Fruit fly (Drosophila melanogaster) whole organism, embryonic: ENCODE results near the gene Ssu72.
A peak's percentile ranks its signal among the peaks of the same experiment; 100 is the strongest.

Experiments
- Atf3 ChIP-seq: fragments of 200-800 bp; sonication (Bioruptor generic); optimal IDR thresholded peaks from 3 replicates; lab custom pipeline; 2016; ENCODE audit warnings: missing biosample characterization, missing genetic modification characterization
- Bdp1 ChIP-seq: fragments of 200-800 bp; sonication (Bioruptor generic); optimal IDR thresholded peaks from 3 replicates; lab custom pipeline; 2016; ENCODE audit warnings: missing biosample characterization, missing genetic modification characterization
- CG10209 ChIP-seq: fragments of 200-800 bp; sonication (Bioruptor generic); optimal IDR thresholded peaks from 3 replicates; lab custom pipeline; 2017; ENCODE audit warnings: missing biosample characterization, mild to moderate bottlenecking, missing genetic modification characterization, missing genetic modification reagents
- CG10274 ChIP-seq: fragments of 200-800 bp; sonication (Bioruptor generic); optimal IDR thresholded peaks from 3 replicates; lab custom pipeline; 2017; ENCODE audit warnings: missing biosample characterization, mild to moderate bottlenecking, missing genetic modification characterization
- CG11085 ChIP-seq: fragments of 200-800 bp; sonication (Bioruptor generic); IDR thresholded peaks from 2 replicates; pipeline ENCODE4 v1.3.6; 2022; ENCODE audit warnings: missing biosample characterization, missing genetic modification characterization
- CG11723 ChIP-seq: fragments of 200-800 bp; sonication (Bioruptor generic); optimal IDR thresholded peaks from 2 replicates; lab custom pipeline; 2017; ENCODE audit warnings: missing biosample characterization, mild to moderate bottlenecking, missing genetic modification characterization
- CG12071 ChIP-seq: fragments of 200-800 bp; sonication (Bioruptor generic); optimal IDR thresholded peaks from 3 replicates; lab custom pipeline; 2018; ENCODE audit warnings: missing biosample characterization, mild to moderate bottlenecking, missing genetic modification characterization
- CG12104 ChIP-seq: fragments of 200-800 bp; sonication (Bioruptor generic); optimal IDR thresholded peaks from 3 replicates; lab custom pipeline; 2016; ENCODE audit warnings: missing biosample characterization, missing genetic modification characterization
- CG13894 ChIP-seq: fragments of 200-800 bp; sonication (Bioruptor generic); optimal IDR thresholded peaks from 3 replicates; lab custom pipeline; 2018; ENCODE audit warnings: missing biosample characterization, mild to moderate bottlenecking, missing genetic modification characterization, moderate library complexity
- CG15073 ChIP-seq: fragments of 200-800 bp; sonication (Bioruptor generic); optimal IDR thresholded peaks from 2 replicates; lab custom pipeline; 2016; ENCODE audit warnings: missing biosample characterization, missing genetic modification characterization
- CG17361 ChIP-seq: fragments of 200-800 bp; sonication (Bioruptor generic); IDR thresholded peaks from 3 replicates; pipeline ENCODE4 v1.3.6; 2022; ENCODE audit warnings: missing biosample characterization, missing genetic modification characterization
- CG18011 ChIP-seq: fragments of 200-800 bp; sonication (Bioruptor generic); optimal IDR thresholded peaks from 2 replicates; lab custom pipeline; 2017; ENCODE audit warnings: missing biosample characterization, missing genetic modification characterization, mild to moderate bottlenecking, moderate library complexity, missing genotype
- CG18262 ChIP-seq: fragments of 200-800 bp; optimal IDR thresholded peaks from 3 replicates; lab custom pipeline; 2019; ENCODE audit warnings: missing biosample characterization, mild to moderate bottlenecking, missing genetic modification characterization, moderate library complexity
- CG1832 ChIP-seq: fragments of 200-800 bp; sonication (Bioruptor generic); optimal IDR thresholded peaks from 2 replicates; lab custom pipeline; 2017; ENCODE audit warnings: missing biosample characterization, mild to moderate bottlenecking, missing genetic modification characterization, inconsistent platforms
- CG18764 ChIP-seq: fragments of 200-800 bp; sonication (Bioruptor generic); optimal IDR thresholded peaks from 3 replicates; lab custom pipeline; 2016; ENCODE audit warnings: missing biosample characterization, missing genetic modification characterization
- CG31388 ChIP-seq: fragments of 200-800 bp; sonication (Bioruptor generic); optimal IDR thresholded peaks from 2 replicates; lab custom pipeline; 2016; ENCODE audit warnings: missing biosample characterization, missing genetic modification characterization
- CG3407 ChIP-seq: fragments of 200-800 bp; sonication (Bioruptor generic); optimal IDR thresholded peaks from 2 replicates; lab custom pipeline; 2018; ENCODE audit warnings: missing biosample characterization, mild to moderate bottlenecking, missing genetic modification characterization
- CG4404 ChIP-seq: fragments of 200-800 bp; sonication (Bioruptor generic); IDR thresholded peaks from 2 replicates; pipeline ENCODE4 v1.3.6; 2022; ENCODE audit warnings: missing biosample characterization, missing genetic modification characterization
- CG5180 ChIP-seq: fragments of 200-800 bp; sonication (Bioruptor generic); optimal IDR thresholded peaks from 3 replicates; lab custom pipeline; 2017; ENCODE audit warnings: missing biosample characterization, missing genetic modification characterization, mild to moderate bottlenecking, moderate library complexity, missing genetic modification reagents
- CG9215 ChIP-seq: fragments of 200-800 bp; sonication (Bioruptor generic); IDR thresholded peaks from 2 replicates; pipeline ENCODE4 v1.3.6; 2022; ENCODE audit warnings: missing biosample characterization, missing genetic modification characterization
- Camta ChIP-seq: fragments of 200-800 bp; sonication (Bioruptor generic); optimal IDR thresholded peaks from 2 replicates; lab custom pipeline; 2016; ENCODE audit warnings: missing biosample characterization, missing genetic modification characterization
- Hey ChIP-seq: fragments of 200-800 bp; sonication (Bioruptor generic); optimal IDR thresholded peaks from 3 replicates; lab custom pipeline; 2018; ENCODE audit warnings: missing biosample characterization, mild to moderate bottlenecking, missing genetic modification characterization
- MTF-1 ChIP-seq: fragments of 200-800 bp; sonication (Bioruptor generic); optimal IDR thresholded peaks from 2 replicates; lab custom pipeline; 2018; ENCODE audit warnings: missing biosample characterization, mild to moderate bottlenecking, missing genetic modification characterization, borderline replicate concordance
- Sry-β ChIP-seq: fragments of 200-800 bp; sonication (Bioruptor generic); optimal IDR thresholded peaks from 2 replicates; lab custom pipeline; 2018; ENCODE audit warnings: missing biosample characterization, mild to moderate bottlenecking, missing genetic modification characterization, moderate library complexity
- YL-1 ChIP-seq: fragments of 200-800 bp; sonication (Bioruptor generic); optimal IDR thresholded peaks from 3 replicates; lab custom pipeline; 2017; ENCODE audit warnings: missing biosample characterization, mild to moderate bottlenecking, missing genetic modification characterization
- ato ChIP-seq: fragments of 200-800 bp; sonication (Bioruptor generic); IDR thresholded peaks from 2 replicates; pipeline ENCODE4 v1.3.6; 2022; ENCODE audit warnings: missing biosample characterization, missing genetic modification characterization; ENCODE audit not compliant: partially characterized antibody
- croc ChIP-seq: fragments of 200-800 bp; sonication (Bioruptor generic); conservative IDR thresholded peaks from 3 replicates; pipeline ENCODE4 v1.3.6; 2022; ENCODE audit warnings: missing biosample characterization, missing genetic modification characterization
- dan ChIP-seq: fragments of 200-800 bp; sonication (Bioruptor generic); IDR thresholded peaks from 2 replicates; pipeline ENCODE4 v1.3.6; 2022; ENCODE audit warnings: missing biosample characterization, missing genetic modification characterization
- dmrt99B ChIP-seq: fragments of 200-800 bp; sonication (Bioruptor generic); optimal IDR thresholded peaks from 2 replicates; lab custom pipeline; 2018; ENCODE audit warnings: missing biosample characterization, mild to moderate bottlenecking, missing genetic modification characterization, moderate library complexity
- esg ChIP-seq: fragments of 200-800 bp; sonication (Bioruptor generic); conservative IDR thresholded peaks from 2 replicates; pipeline ENCODE4 v1.3.6; 2022; ENCODE audit warnings: missing biosample characterization, missing genetic modification characterization
- eve ChIP-seq, 2 experiments: fragments of >200 bp; optimal IDR thresholded peaks; 2 replicates each; lab custom pipeline; 2017; ENCODE audit warnings: missing biosample characterization in 2 of 2, missing genetic modification characterization in 2 of 2
- gcm ChIP-seq: fragments of 200-800 bp; sonication (Bioruptor generic); optimal IDR thresholded peaks from 2 replicates; lab custom pipeline; 2019; ENCODE audit warnings: missing biosample characterization, mild to moderate bottlenecking, missing genetic modification characterization, moderate library complexity
- hb ChIP-seq: fragments of 200-800 bp; sonication (Bioruptor generic); IDR thresholded peaks from 3 replicates; pipeline ENCODE4 v1.3.6; 2022; ENCODE audit warnings: missing biosample characterization, missing genetic modification characterization; ENCODE audit not compliant: partially characterized antibody
- hkb ChIP-seq, 2 experiments: fragments of 200-800 bp in 1 of 2; fragments of >200 bp in 1 of 2; sonication (Bioruptor generic) in 1 of 2; IDR thresholded peaks in 1 of 2; optimal IDR thresholded peaks in 1 of 2; 2 replicates each; pipeline versions ENCODE4 v1.3.6 to Lab custom; 2017 to 2022; ENCODE audit warnings: missing biosample characterization in 1 of 2, missing genetic modification characterization in 1 of 2
- hth ChIP-seq: fragments of >200 bp; optimal IDR thresholded peaks from 2 replicates; lab custom pipeline; 2017; ENCODE audit warnings: inconsistent platforms
- mirr ChIP-seq: fragments of 200-800 bp; sonication (Bioruptor generic); optimal IDR thresholded peaks from 3 replicates; lab custom pipeline; 2018; ENCODE audit warnings: missing biosample characterization, mild to moderate bottlenecking, missing genetic modification characterization
- mld ChIP-seq: fragments of 200-800 bp; sonication (Bioruptor generic); IDR thresholded peaks from 3 replicates; pipeline ENCODE4 v1.3.6; 2022; ENCODE audit warnings: missing biosample characterization, missing genetic modification characterization; ENCODE audit not compliant: partially characterized antibody
- nau ChIP-seq: fragments of 200-800 bp; sonication (Bioruptor generic); optimal IDR thresholded peaks from 3 replicates; lab custom pipeline; 2017; ENCODE audit warnings: missing biosample characterization, mild to moderate bottlenecking, missing genetic modification characterization, missing genetic modification reagents
- nmo ChIP-seq: fragments of 200-800 bp; sonication (Bioruptor generic); optimal IDR thresholded peaks from 2 replicates; lab custom pipeline; 2018; ENCODE audit warnings: missing biosample characterization, mild to moderate bottlenecking, missing genetic modification characterization, moderate library complexity
- oc ChIP-seq: fragments of 200-800 bp; sonication (Bioruptor generic); optimal IDR thresholded peaks from 2 replicates; lab custom pipeline; 2018; ENCODE audit warnings: missing biosample characterization, mild to moderate bottlenecking, missing genetic modification characterization, moderate library complexity
- pan ChIP-seq, 4 experiments: fragments of >200 bp in 3 of 4; fragments of 200-800 bp in 1 of 4; sonication (Bioruptor generic) in 1 of 4; optimal IDR thresholded peaks in 3 of 4; IDR thresholded peaks in 1 of 4; 2 replicates each; pipeline versions ENCODE4 v1.3.6 to Lab custom; 2017 to 2022; ENCODE audit warnings: missing biosample characterization in 2 of 4, missing genetic modification characterization in 2 of 4, mixed read lengths in 1 of 4
- salm ChIP-seq: fragments of 200-800 bp; sonication (Bioruptor generic); optimal IDR thresholded peaks from 2 replicates; lab custom pipeline; 2018; ENCODE audit warnings: missing biosample characterization, mild to moderate bottlenecking, missing genetic modification characterization
- sd ChIP-seq: fragments of 200-800 bp; sonication (Bioruptor generic); optimal IDR thresholded peaks from 3 replicates; lab custom pipeline; 2018; ENCODE audit warnings: missing biosample characterization, mild to moderate bottlenecking, missing genetic modification characterization, moderate library complexity
- sens-2 ChIP-seq: fragments of 200-800 bp; sonication (Bioruptor generic); IDR thresholded peaks from 2 replicates; pipeline ENCODE4 v1.3.6; 2022; ENCODE audit warnings: missing biosample characterization, missing genetic modification characterization
- slou ChIP-seq: fragments of 200-800 bp; sonication (Bioruptor generic); optimal IDR thresholded peaks from 3 replicates; lab custom pipeline; 2016; ENCODE audit warnings: missing biosample characterization, missing genetic modification characterization
- sna ChIP-seq: fragments of 200-800 bp; sonication (Bioruptor generic); IDR thresholded peaks from 2 replicates; pipeline ENCODE4 v1.3.6; 2022; ENCODE audit warnings: missing biosample characterization, missing genetic modification characterization; ENCODE audit not compliant: partially characterized antibody
- so ChIP-seq: fragments of 200-800 bp; sonication (Bioruptor generic); IDR thresholded peaks from 3 replicates; pipeline ENCODE4 v1.3.6; 2022; ENCODE audit warnings: missing biosample characterization, missing genetic modification characterization
- wor ChIP-seq: fragments of 200-800 bp; sonication (Bioruptor generic); IDR thresholded peaks from 2 replicates; pipeline ENCODE4 v1.3.6; 2022; ENCODE audit warnings: missing biosample characterization, missing genetic modification characterization
- zfh1 ChIP-seq: fragments of 200-800 bp; sonication (Bioruptor generic); IDR thresholded peaks from 3 replicates; pipeline ENCODE4 v1.3.6; 2022; ENCODE audit warnings: missing biosample characterization, missing genetic modification characterization

Gene Ssu72

DNA sequence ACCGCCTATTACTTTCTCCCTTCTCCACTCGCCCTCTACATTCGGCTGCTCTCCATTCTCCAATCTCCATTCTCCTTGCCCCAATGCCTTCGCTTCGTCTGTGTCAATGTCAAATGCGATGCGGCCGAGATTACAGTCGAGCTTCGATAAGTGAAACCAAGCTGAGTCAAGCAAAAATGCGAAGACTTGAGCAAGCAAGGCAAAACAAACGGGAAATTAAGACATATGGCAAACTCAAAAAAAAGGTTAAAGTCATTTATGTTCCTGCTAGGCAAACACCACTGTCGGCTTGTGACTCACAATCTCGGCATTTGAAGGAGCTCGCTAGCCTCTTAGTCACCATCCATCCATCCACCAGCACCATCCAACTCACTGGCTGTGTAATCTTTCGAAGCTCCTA, 4.0 kb downstream of the Ssu72 start (continued):
- TF ChIP-seq CG13894 (no peak), esg (peak; percentile 94), salm (tag; lab: Kevin White, UChicago) (peak; percentile 94), CG15073 (peak; percentile 86), CG31388 (GFP tag; lab: Kevin White, UChicago) (peak; percentile 73), oc (tag; lab: Kevin White, UChicago) (peak; percentile 97), sens-2 (GFP tag; lab: Robert Waterston, UW) (peak; percentile 92), zfh1 (GFP tag; lab: Robert Waterston, UW) (peak; percentile 96), CG3407 (GFP tag; lab: Kevin White, UChicago) (peak; percentile 95), gcm (peak; percentile 96), eve (GFP tag; optimal IDR thresholded peaks at IDR 0.05; lab: Kevin White, UChicago) (peak in 1 of 2 experiments; percentile 55), YL-1 (GFP tag; lab: Kevin White, UChicago) (peak; percentile 90), CG17361 (GFP tag; lab: Robert Waterston, UW) (peak; percentile 92), CG12104 (GFP tag; lab: Kevin White, UChicago) (peak; percentile 89), CG1832 (GFP tag; lab: Kevin White, UChicago) (peak; percentile 13), CG18011 (peak; percentile 79), hb (GFP tag; lab: Robert Waterston, UW) (no peak), sd (tag; lab: Kevin White, UChicago) (peak; percentile 99), mld (GFP tag; lab: Robert Waterston, UW) (no peak), MTF-1 (GFP tag; lab: Kevin White, UChicago) (peak; percentile 91), CG10209 (GFP tag; lab: Kevin White, UChicago) (peak; percentile 93), CG11085 (GFP tag; lab: Robert Waterston, UW) (peak; percentile 83), Atf3 (GFP tag; lab: Kevin White, UChicago) (peak; percentile 97), Camta (GFP tag; lab: Kevin White, UChicago) (peak; percentile 97), slou (peak; percentile 90), so (GFP tag; lab: Robert Waterston, UW) (peak; percentile 94), CG10274 (GFP tag; lab: Kevin White, UChicago) (peak; percentile 86), ato (GFP tag; lab: Robert Waterston, UW) (no peak), croc (GFP tag; lab: Robert Waterston, UW) (peak; percentile 91), nmo (GFP tag; lab: Kevin White, UChicago) (peak; percentile 97), CG9215 (peak; percentile 85), CG18764 (GFP tag; lab: Kevin White, UChicago) (peak; percentile 91), pan (optimal IDR thresholded peaks at IDR 0.05; lab: Kevin White, UChicago) (no peak), pan (GFP tag; optimal IDR thresholded peaks at IDR 0.05 in 1 of 2, IDR thresholded peaks at IDR 0.05 in 1 of 2) (peak in 1 of 2 experiments; percentile 92), wor (GFP tag; lab: Robert Waterston, UW) (peak; percentile 89), hkb (optimal IDR thresholded peaks at IDR 0.05; lab: Kevin White, UChicago) (no peak), hkb (GFP tag; IDR thresholded peaks at IDR 0.05; lab: Robert Waterston, UW) (peak; percentile 92), dan (peak; percentile 91), CG12071 (GFP tag; lab: Kevin White, UChicago) (peak; percentile 91), Hey (tag; lab: Kevin White, UChicago) (peak; percentile 89), Sry-β (GFP tag; lab: Kevin White, UChicago) (peak; percentile 54), CG18262 (peak; percentile 93), CG11723 (GFP tag; lab: Kevin White, UChicago) (peak; percentile 96), mirr (GFP tag; lab: Kevin White, UChicago) (peak; percentile 86), hth (lab: Kevin White, UChicago) (no peak), nau (GFP tag; lab: Kevin White, UChicago) (no peak), dmrt99B (tag; lab: Kevin White, UChicago) (peak; percentile 93), sna (no peak), Bdp1 (GFP tag; lab: Kevin White, UChicago) (peak; percentile 92), CG5180 (GFP tag; lab: Kevin White, UChicago) (peak; percentile 74), CG4404 (GFP tag; lab: Robert Waterston, UW) (peak; percentile 92)
